Fruit fly (Drosophila melanogaster) whole organism, embryonic: ENCODE measurements around the gene BORCS5.
A peak's percentile ranks its signal among the peaks of the same experiment; 100 is the strongest.

ENCODE experiments used
- Abd-B ChIP-seq: fragments of 200-800 bp; sonication (Bioruptor generic); optimal IDR thresholded peaks from 2 replicates; lab custom pipeline; 2018; ENCODE audit warnings: missing biosample characterization, mild to moderate bottlenecking, missing genetic modification characterization, moderate library complexity
- B-H1 ChIP-seq: fragments of 200-800 bp; sonication (Bioruptor generic); IDR thresholded peaks from 3 replicates; pipeline ENCODE4 v1.3.6; 2022; ENCODE audit warnings: missing biosample characterization, missing genetic modification characterization
- Bdp1 ChIP-seq: fragments of 200-800 bp; sonication (Bioruptor generic); optimal IDR thresholded peaks from 3 replicates; lab custom pipeline; 2016; ENCODE audit warnings: missing biosample characterization, missing genetic modification characterization
- C15 ChIP-seq: fragments of 200-800 bp; sonication (Bioruptor generic); IDR thresholded peaks from 3 replicates; pipeline ENCODE4 v1.3.6; 2022; ENCODE audit warnings: missing biosample characterization, missing genetic modification characterization
- CG10267 ChIP-seq: fragments of 200-800 bp; sonication (Bioruptor generic); optimal IDR thresholded peaks from 2 replicates; lab custom pipeline; 2018; ENCODE audit warnings: missing biosample characterization, mild to moderate bottlenecking, missing genetic modification characterization, moderate library complexity
- CG11695 ChIP-seq: fragments of 200-800 bp; sonication (Bioruptor generic); IDR thresholded peaks from 3 replicates; pipeline ENCODE4 v1.3.6; 2022; ENCODE audit warnings: missing biosample characterization, missing genetic modification characterization
- CG12659 ChIP-seq: fragments of 200-800 bp; sonication (Bioruptor generic); optimal IDR thresholded peaks from 3 replicates; lab custom pipeline; 2017; ENCODE audit warnings: mild to moderate bottlenecking, missing biosample characterization, missing genetic modification reagents, missing genetic modification characterization
- CG12769 ChIP-seq: fragments of 200-800 bp; sonication (Bioruptor generic); optimal IDR thresholded peaks from 2 replicates; lab custom pipeline; 2019; ENCODE audit warnings: missing biosample characterization, mild to moderate bottlenecking, missing genetic modification characterization, moderate library complexity
- CG14710 ChIP-seq: fragments of 200-800 bp; sonication (Bioruptor generic); optimal IDR thresholded peaks from 3 replicates; lab custom pipeline; 2019; ENCODE audit warnings: missing biosample characterization, mild to moderate bottlenecking, missing genetic modification characterization, moderate library complexity
- CG15514 ChIP-seq: fragments of 200-800 bp; sonication (Bioruptor generic); optimal IDR thresholded peaks from 3 replicates; lab custom pipeline; 2017; ENCODE audit warnings: missing biosample characterization, missing genetic modification characterization, mild to moderate bottlenecking, moderate library complexity, missing genetic modification reagents
- CG16813 ChIP-seq: fragments of 200-800 bp; sonication (Bioruptor generic); IDR thresholded peaks from 3 replicates; pipeline ENCODE4 v1.3.6; 2022; ENCODE audit warnings: missing biosample characterization, missing genetic modification characterization; ENCODE audit not compliant: partially characterized antibody
- CG17186 ChIP-seq: fragments of 200-800 bp; sonication (Bioruptor generic); optimal IDR thresholded peaks from 3 replicates; lab custom pipeline; 2017; ENCODE audit warnings: missing biosample characterization, missing genetic modification reagents, missing genetic modification characterization
- CG2120 ChIP-seq: fragments of 200-800 bp; sonication (Bioruptor generic); optimal IDR thresholded peaks from 3 replicates; lab custom pipeline; 2016; ENCODE audit warnings: missing biosample characterization, missing genetic modification characterization
- CG30431 ChIP-seq: fragments of 200-800 bp; sonication (Bioruptor generic); optimal IDR thresholded peaks from 2 replicates; lab custom pipeline; 2017; ENCODE audit warnings: missing biosample characterization, missing genetic modification characterization
- CG32767 ChIP-seq: fragments of 200-800 bp; sonication (Bioruptor generic); IDR thresholded peaks from 2 replicates; pipeline ENCODE4 v1.3.6; 2022; ENCODE audit warnings: missing biosample characterization, missing genetic modification characterization
- CG33213 ChIP-seq: fragments of 200-800 bp; sonication (Bioruptor generic); optimal IDR thresholded peaks from 3 replicates; lab custom pipeline; 2016; ENCODE audit warnings: missing biosample characterization, missing genetic modification characterization
- CG3726 ChIP-seq: fragments of 200-800 bp; sonication (Bioruptor generic); IDR thresholded peaks from 3 replicates; pipeline ENCODE4, ENCODE4 v1.3.6; 2022; ENCODE audit warnings: missing biosample characterization, missing genetic modification characterization
- CG4617 ChIP-seq: fragments of 200-800 bp; sonication (Bioruptor generic); optimal IDR thresholded peaks from 3 replicates; lab custom pipeline; 2016; ENCODE audit warnings: missing biosample characterization, missing genetic modification characterization, borderline replicate concordance
- CG6791 ChIP-seq: fragments of 200-800 bp; sonication (Bioruptor generic); IDR thresholded peaks from 3 replicates; pipeline ENCODE4 v1.3.6; 2022; ENCODE audit warnings: missing biosample characterization, missing genetic modification characterization; ENCODE audit not compliant: partially characterized antibody
- CG7963 ChIP-seq: fragments of 200-800 bp; sonication (Bioruptor generic); IDR thresholded peaks from 3 replicates; pipeline ENCODE4 v1.3.6; 2022; ENCODE audit warnings: missing biosample characterization, missing genetic modification characterization; ENCODE audit not compliant: partially characterized antibody
- CG8924 ChIP-seq: fragments of 200-800 bp; optimal IDR thresholded peaks from 3 replicates; lab custom pipeline; 2019; ENCODE audit warnings: missing biosample characterization, mild to moderate bottlenecking, missing genetic modification characterization, moderate library complexity
- Dp ChIP-seq: fragments of 200-800 bp; sonication (Bioruptor generic); optimal IDR thresholded peaks from 2 replicates; lab custom pipeline; 2018; ENCODE audit warnings: missing biosample characterization, mild to moderate bottlenecking, missing genetic modification characterization, moderate library complexity
- Ets97D ChIP-seq: fragments of 200-800 bp; sonication (Bioruptor generic); optimal IDR thresholded peaks from 3 replicates; lab custom pipeline; 2016; ENCODE audit warnings: missing biosample characterization, missing genetic modification characterization
- Fer2 ChIP-seq: fragments of 200-800 bp; sonication (Bioruptor generic); optimal IDR thresholded peaks from 2 replicates; lab custom pipeline; 2018; ENCODE audit warnings: missing biosample characterization, mild to moderate bottlenecking, missing genetic modification characterization, moderate library complexity
- HLH54F ChIP-seq: fragments of 200-800 bp; sonication (Bioruptor generic); optimal IDR thresholded peaks from 3 replicates; lab custom pipeline; 2016; ENCODE audit warnings: missing biosample characterization, missing genetic modification characterization
- Hr3 ChIP-seq: fragments of 200-800 bp; sonication (Bioruptor generic); optimal IDR thresholded peaks from 3 replicates; lab custom pipeline; 2016; ENCODE audit warnings: missing biosample characterization, missing genetic modification characterization
- MBD-R2 ChIP-seq: fragments of 200-800 bp; sonication (Bioruptor generic); IDR thresholded peaks from 2 replicates; pipeline ENCODE4 v1.3.6; 2022; ENCODE audit warnings: missing biosample characterization, missing genetic modification characterization
- Rfx ChIP-seq: fragments of 200-800 bp; sonication (Bioruptor generic); IDR thresholded peaks from 2 replicates; pipeline ENCODE4 v1.3.6; 2022; ENCODE audit warnings: missing biosample characterization, missing genetic modification characterization
- Trl ChIP-seq, 3 experiments: fragments of >200 bp in 2 of 3; fragments of 200-800 bp in 1 of 3; sonication (Bioruptor generic) in 1 of 3; optimal IDR thresholded peaks; 2 replicates in 1 of 3; 3 replicates in 2 of 3; lab custom pipeline; 2016 to 2017; ENCODE audit warnings: missing biosample characterization in 1 of 3, missing genetic modification characterization in 1 of 3
- al ChIP-seq: fragments of 200-800 bp; sonication (Bioruptor generic); IDR thresholded peaks from 2 replicates; pipeline ENCODE4 v1.3.6; 2022; ENCODE audit warnings: missing biosample characterization, missing genetic modification characterization
- croc ChIP-seq: fragments of 200-800 bp; sonication (Bioruptor generic); conservative IDR thresholded peaks from 3 replicates; pipeline ENCODE4 v1.3.6; 2022; ENCODE audit warnings: missing biosample characterization, missing genetic modification characterization
- danr ChIP-seq: fragments of 200-800 bp; sonication (Bioruptor generic); IDR thresholded peaks from 2 replicates; pipeline ENCODE4 v1.3.6; 2022; ENCODE audit warnings: missing biosample characterization, missing genetic modification characterization
- dpn ChIP-seq, 2 experiments: fragments of 200-800 bp; sonication (Bioruptor generic); optimal IDR thresholded peaks; 3 replicates each; lab custom pipeline; 2016; ENCODE audit warnings: missing biosample characterization in 2 of 2, missing genetic modification characterization in 2 of 2
- gfzf ChIP-seq: fragments of 200-800 bp; sonication (Bioruptor generic); optimal IDR thresholded peaks from 2 replicates; lab custom pipeline; 2016; ENCODE audit warnings: missing biosample characterization, mild to moderate bottlenecking, missing genetic modification characterization, moderate library complexity
- gro ChIP-seq: fragments of 200-800 bp; sonication (Bioruptor generic); optimal IDR thresholded peaks from 2 replicates; lab custom pipeline; 2016; ENCODE audit warnings: missing biosample characterization, missing genetic modification characterization
- ken ChIP-seq: fragments of 200-800 bp; sonication (Bioruptor generic); IDR thresholded peaks from 3 replicates; pipeline ENCODE4 v1.3.6; 2022; ENCODE audit warnings: missing biosample characterization, missing genetic modification characterization
- knrl ChIP-seq: fragments of 200-800 bp; sonication (Bioruptor generic); IDR thresholded peaks from 3 replicates; pipeline ENCODE4 v1.3.6; 2022; ENCODE audit warnings: missing biosample characterization, missing genetic modification characterization; ENCODE audit not compliant: partially characterized antibody
- nau ChIP-seq: fragments of 200-800 bp; sonication (Bioruptor generic); optimal IDR thresholded peaks from 3 replicates; lab custom pipeline; 2017; ENCODE audit warnings: missing biosample characterization, mild to moderate bottlenecking, missing genetic modification characterization, missing genetic modification reagents
- ranshi ChIP-seq: fragments of 200-800 bp; sonication (Bioruptor generic); IDR thresholded peaks from 2 replicates; pipeline ENCODE4 v1.3.6; 2022; ENCODE audit warnings: missing biosample characterization, missing genetic modification characterization
- sna ChIP-seq: fragments of 200-800 bp; sonication (Bioruptor generic); IDR thresholded peaks from 2 replicates; pipeline ENCODE4 v1.3.6; 2022; ENCODE audit warnings: missing biosample characterization, missing genetic modification characterization; ENCODE audit not compliant: partially characterized antibody
- ssp ChIP-seq: fragments of 200-800 bp; sonication (Bioruptor generic); IDR thresholded peaks from 2 replicates; pipeline ENCODE4 v1.3.6; 2022; ENCODE audit warnings: missing biosample characterization, missing genetic modification characterization
- trem ChIP-seq: fragments of 200-800 bp; optimal IDR thresholded peaks from 3 replicates; lab custom pipeline; 2019; ENCODE audit warnings: missing biosample characterization, mild to moderate bottlenecking, missing genetic modification characterization, moderate library complexity
- tx ChIP-seq: fragments of 200-800 bp; sonication (Bioruptor generic); optimal IDR thresholded peaks from 2 replicates; lab custom pipeline; 2016; ENCODE audit warnings: missing biosample characterization, missing genetic modification characterization
- vnd ChIP-seq: fragments of 200-800 bp; sonication (Bioruptor generic); IDR thresholded peaks from 3 replicates; pipeline ENCODE4 v1.3.6; 2022; ENCODE audit warnings: missing biosample characterization, missing genetic modification characterization; ENCODE audit not compliant: partially characterized antibody
- vvl ChIP-seq: fragments of 200-800 bp; sonication (Bioruptor generic); IDR thresholded peaks from 2 replicates; pipeline ENCODE4 v1.3.6; 2022; ENCODE audit warnings: missing biosample characterization, missing genetic modification characterization
- zen ChIP-seq: fragments of 200-800 bp; sonication (Bioruptor generic); optimal IDR thresholded peaks from 3 replicates; lab custom pipeline; 2018; ENCODE audit warnings: missing biosample characterization, mild to moderate bottlenecking, missing genetic modification characterization, moderate library complexity

The BORCS5 gene

DNA sequence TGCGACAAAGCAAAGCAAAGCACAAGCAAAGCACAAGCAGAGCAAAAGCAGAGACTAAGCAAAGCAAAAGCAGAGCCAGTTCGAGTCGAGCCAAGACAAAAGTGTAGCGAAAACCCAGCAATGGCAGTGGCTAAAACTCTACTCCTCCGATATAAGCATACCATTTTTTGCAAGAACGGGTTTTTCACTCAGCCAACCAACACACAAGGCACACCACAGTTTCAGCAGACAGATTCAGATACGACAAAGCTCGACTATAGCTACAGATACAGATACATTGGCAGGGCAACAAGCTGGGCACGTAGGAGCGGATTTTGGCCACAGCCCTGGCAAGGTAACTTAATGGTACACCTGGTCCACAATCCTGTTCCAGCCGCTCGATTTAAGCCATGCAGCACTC, 41.0 kb upstream of the BORCS5 start (continued):
- no peak for TF ChIP-seq croc
- no peak for TF ChIP-seq Ets97D (GFP tag; lab: Kevin White, UChicago)
- TF ChIP-seq CG30431 (GFP tag; lab: Kevin White, UChicago): no peak
- TF ChIP-seq CG12769 (tag; lab: Kevin White, UChicago): peak; percentile 9
- no peak for TF ChIP-seq MBD-R2 (GFP tag; lab: Robert Waterston, UW)
- no peak for TF ChIP-seq knrl (GFP tag; lab: Robert Waterston, UW)
- no peak for TF ChIP-seq HLH54F (GFP tag; lab: Kevin White, UChicago)
- TF ChIP-seq CG32767 (GFP tag; lab: Robert Waterston, UW): no peak
- no peak for TF ChIP-seq vvl (GFP tag; lab: Robert Waterston, UW)
- no peak for TF ChIP-seq C15 (GFP tag; lab: Robert Waterston, UW)
- no peak for TF ChIP-seq ranshi (GFP tag; lab: Robert Waterston, UW)
- no peak for TF ChIP-seq CG33213 (GFP tag; lab: Kevin White, UChicago)
- no peak for TF ChIP-seq tx (GFP tag; lab: Kevin White, UChicago)
- TF ChIP-seq, all 482 proteins: peak for 4

DNA sequence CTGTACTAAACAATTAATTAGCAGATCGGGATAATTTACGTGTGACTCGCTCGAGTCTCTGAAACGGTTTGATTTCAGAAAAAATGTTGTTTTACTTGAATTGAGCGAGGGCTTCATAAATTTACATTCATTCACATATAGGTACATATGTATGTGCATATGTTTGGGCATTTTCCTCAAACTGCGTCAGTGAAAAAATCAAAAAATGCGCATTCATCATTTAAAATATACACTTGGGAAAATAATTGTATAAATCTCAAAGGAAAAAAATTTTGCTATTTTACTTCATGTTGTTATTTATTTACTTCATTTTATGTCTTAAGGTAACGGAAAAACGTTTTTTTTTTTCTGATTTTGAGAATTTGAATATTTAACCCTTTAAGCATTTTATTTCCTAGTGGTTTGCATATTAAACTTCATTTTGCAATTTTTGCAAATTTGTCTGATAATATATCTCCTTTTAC, 34.3 kb upstream of the BORCS5 start, which contains the start of gene CG43156:
Gene CG43156 (minus strand): TSS at position 51 of the 464 bp plus-strand sequence.
- TF ChIP-seq Bdp1 (GFP tag; lab: Kevin White, UChicago) (no peak), CG11695 (GFP tag; lab: Robert Waterston, UW) (0 out of 3 replicates have a peak, but pooled peaks have one; percentile 7)
- TF ChIP-seq, all 482 proteins: peak for 1

- TF ChIP-seq al (GFP tag; lab: Robert Waterston, UW) (0 out of 2 replicates have a peak, but pooled peaks have one; percentile 26), CG16813 (GFP tag; lab: Robert Waterston, UW) (peak; percentile 92), Trl (optimal IDR thresholded peaks at IDR 0.05; lab: Kevin White, UChicago) (no peak), Trl (GFP tag; optimal IDR thresholded peaks at IDR 0.05; lab: Kevin White, UChicago) (no peak), CG6791 (peak; percentile 95), CG4617 (GFP tag; lab: Kevin White, UChicago) (peak; percentile 66), Abd-B (peak; percentile 8), vvl (GFP tag; lab: Robert Waterston, UW) (peak; percentile 39; the same call in 1 of the 2 replicates), CG3726 (GFP tag; lab: Robert Waterston, UW) (no peak), gfzf (GFP tag; lab: Kevin White, UChicago) (peak; percentile 8), CG12659 (GFP tag; lab: Kevin White, UChicago) (peak; percentile 30), Dp (peak; percentile 19), CG2120 (GFP tag; lab: Kevin White, UChicago) (peak; percentile 44), danr (GFP tag; lab: Robert Waterston, UW) (no peak), B-H1 (GFP tag; lab: Robert Waterston, UW) (no peak), vnd (GFP tag; lab: Robert Waterston, UW) (peak; percentile 87), zen (no peak), ssp (0 out of 2 replicates have a peak, but pooled peaks have one; percentile 8), trem (tag; lab: Kevin White, UChicago) (peak; percentile 27), CG7963 (GFP tag; lab: Robert Waterston, UW) (peak; percentile 83), Fer2 (no peak), nau (GFP tag; lab: Kevin White, UChicago) (no peak), Hr3 (GFP tag; lab: Kevin White, UChicago) (peak; percentile 3), Rfx (GFP tag; lab: Robert Waterston, UW) (peak; percentile 54; the same call in 1 of the 2 replicates), ken (GFP tag; lab: Robert Waterston, UW) (no peak), CG14710 (tag; lab: Kevin White, UChicago) (peak; percentile 46), CG17186 (GFP tag; lab: Kevin White, UChicago) (peak; percentile 22), dpn (GFP tag; optimal IDR thresholded peaks at IDR 0.05; lab: Kevin White, UChicago) (no peak), sna (GFP tag; lab: Robert Waterston, UW) (peak; percentile 82), CG15514 (peak; percentile 25), CG10267 (tag; lab: Kevin White, UChicago) (peak; percentile 82), CG8924 (peak; percentile 10), gro (GFP tag; lab: Kevin White, UChicago) (no peak)
Observed at dm6 chrX:11905144-11905543, 32.6 kb upstream of the BORCS5 start, which contains the start of gene Upf1. Gene Upf1, minus strand, starts transcription at chrX:11905371.
